Worm (Caenorhabditis elegans) whole organism, midembryonic: ENCODE results near the gene rpt-6.

Experiments
- cog-1 ChIP-seq: sonication (generic microtip); optimal IDR thresholded peaks from 2 replicates; lab custom pipeline; 2016; ENCODE audit warnings: missing genetic modification characterization, missing compliant biosample characterization
- flt-1 ChIP-seq: fragments of 200-800 bp; sonication (Bioruptor generic); IDR thresholded peaks from 2 replicates; pipeline ENCODE4 v1.3.6; 2022; ENCODE audit warnings: missing genetic modification characterization, missing compliant biosample characterization

DNA sequence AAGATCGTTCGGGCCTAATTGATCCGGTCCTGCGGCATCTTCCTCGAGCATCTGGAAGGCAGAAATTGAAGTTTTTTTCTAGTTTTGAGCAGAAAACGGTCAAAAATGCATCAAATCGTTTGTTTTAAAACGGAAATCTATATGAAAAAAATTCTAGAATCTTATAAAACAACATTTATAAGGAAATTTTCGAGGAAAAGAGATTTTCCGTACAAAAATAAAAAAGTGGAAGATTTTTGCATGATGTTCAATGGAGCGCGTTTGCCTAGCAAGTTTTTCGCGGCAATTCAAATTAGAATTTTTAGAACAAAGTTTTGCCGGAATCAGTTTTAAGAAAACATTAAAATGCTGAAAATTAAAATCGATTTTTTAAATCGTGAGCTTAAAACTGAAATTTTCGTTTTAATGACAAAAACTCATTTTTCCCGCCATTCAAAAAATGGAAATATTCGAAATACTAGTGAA is 7.0 kb downstream of the rpt-6 start, which contains the start of gene pph-4.2:
- TF ChIP-seq cog-1 (tag; lab: Kevin White, UChicago) (no peak), flt-1 (GFP tag; lab: Robert Waterston, UW) (no peak)
